Fruit fly (Drosophila melanogaster) whole organism, embryonic: ENCODE data around the gene Cyp4ac1.

Source experiments
- CG1024 ChIP-seq: fragments of 200-800 bp; sonication (Bioruptor generic); IDR thresholded peaks from 2 replicates; pipeline ENCODE4 v1.3.6; 2022; ENCODE audit warnings: missing biosample characterization, missing genetic modification characterization
- CG2712 ChIP-seq: fragments of 200-800 bp; optimal IDR thresholded peaks from 3 replicates; lab custom pipeline; 2019; ENCODE audit warnings: missing biosample characterization, mild to moderate bottlenecking, missing genetic modification characterization, moderate library complexity
- Ets65A ChIP-seq: fragments of 200-800 bp; sonication (Bioruptor generic); peaks from one replicate; lab custom pipeline; 2016; ENCODE audit warnings: missing biosample characterization, missing genetic modification characterization
- H2.0 ChIP-seq: fragments of 200-800 bp; sonication (Bioruptor generic); IDR thresholded peaks from 2 replicates; pipeline ENCODE4 v1.3.6; 2022; ENCODE audit warnings: missing biosample characterization, missing genetic modification characterization
- Oli ChIP-seq: fragments of 200-800 bp; sonication (Bioruptor generic); optimal IDR thresholded peaks from 2 replicates; lab custom pipeline; 2018; ENCODE audit warnings: missing biosample characterization, mild to moderate bottlenecking, missing genetic modification characterization, moderate library complexity
- Rfx ChIP-seq: fragments of 200-800 bp; sonication (Bioruptor generic); IDR thresholded peaks from 2 replicates; pipeline ENCODE4 v1.3.6; 2022; ENCODE audit warnings: missing biosample characterization, missing genetic modification characterization
- Tbp ChIP-seq: fragments of >200 bp; optimal IDR thresholded peaks from 2 replicates; lab custom pipeline; 2018; ENCODE audit warnings: missing biosample characterization, missing genetic modification characterization
- gcm2 ChIP-seq: fragments of 200-800 bp; sonication (Bioruptor generic); optimal IDR thresholded peaks from 2 replicates; lab custom pipeline; 2016; ENCODE audit warnings: missing biosample characterization, missing genetic modification characterization
- tgo ChIP-seq: fragments of 200-800 bp; sonication (Bioruptor generic); IDR thresholded peaks from 3 replicates; pipeline ENCODE4 v1.3.6; 2022; ENCODE audit warnings: missing biosample characterization, missing genetic modification characterization
- trh ChIP-seq: fragments of 200-800 bp; sonication (Bioruptor generic); optimal IDR thresholded peaks from 2 replicates; lab custom pipeline; 2016; ENCODE audit warnings: missing biosample characterization, missing genetic modification characterization

DNA sequence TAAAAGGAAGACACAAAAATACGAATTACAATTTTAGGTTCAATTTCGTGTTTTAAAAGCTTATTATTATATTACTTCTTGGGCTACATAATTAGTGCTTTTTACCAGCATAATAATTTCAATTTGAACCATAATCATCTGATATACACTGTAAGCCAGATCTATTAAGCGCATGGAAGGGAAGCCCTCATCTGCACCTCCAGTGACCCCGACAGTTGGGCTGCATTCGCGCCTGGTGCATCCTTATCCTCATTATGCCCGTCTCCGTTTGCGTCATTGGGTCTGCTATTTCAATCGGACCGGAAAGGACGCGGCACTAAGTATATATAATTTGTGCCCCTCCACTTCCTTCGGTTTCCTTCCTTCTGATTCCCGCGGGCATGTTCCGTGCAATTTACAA lies 12.1 kb upstream of the Cyp4ac1 start:
- TF ChIP-seq gcm2 = no peak
- TF ChIP-seq trh = no peak
- no peak for TF ChIP-seq Ets65A (GFP tag; lab: Kevin White, UChicago)
- TF ChIP-seq Oli = no peak
- TF ChIP-seq H2.0 = no peak
- no peak for TF ChIP-seq Tbp (GFP tag; lab: Kevin White, UChicago)
- no peak for TF ChIP-seq Rfx (GFP tag; lab: Robert Waterston, UW)
- no peak for TF ChIP-seq tgo (GFP tag; lab: Robert Waterston, UW)
- TF ChIP-seq CG1024 (GFP tag; lab: Robert Waterston, UW) = no peak
- no peak for TF ChIP-seq CG2712 (tag; lab: Kevin White, UChicago)
